Fruit fly (Drosophila melanogaster): ENCODE results near the gene Lgr4.

The Lgr4 gene

DNA sequence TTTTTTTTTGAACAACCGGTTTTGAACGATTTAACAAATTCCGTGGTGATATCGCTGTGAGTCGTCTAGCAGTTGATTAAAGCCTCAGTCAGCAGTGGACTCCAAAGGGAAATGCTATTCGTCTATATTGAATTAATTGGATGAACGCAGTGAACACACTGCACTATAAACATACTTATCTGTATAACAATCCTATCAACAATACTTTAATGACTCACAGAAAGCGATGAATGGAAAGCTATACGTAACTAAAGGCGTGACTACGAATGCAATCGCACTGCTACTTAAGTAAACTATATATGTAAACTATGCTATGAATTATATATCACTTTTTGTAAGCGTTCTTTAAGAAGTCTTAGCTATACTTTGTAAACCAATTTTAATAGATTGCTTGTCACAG is 63.4 kb downstream of the Lgr4 start:
- TF ChIP-seq CG15710 (tag; optimal IDR thresholded peaks at IDR 0.05) = no peak

DNA sequence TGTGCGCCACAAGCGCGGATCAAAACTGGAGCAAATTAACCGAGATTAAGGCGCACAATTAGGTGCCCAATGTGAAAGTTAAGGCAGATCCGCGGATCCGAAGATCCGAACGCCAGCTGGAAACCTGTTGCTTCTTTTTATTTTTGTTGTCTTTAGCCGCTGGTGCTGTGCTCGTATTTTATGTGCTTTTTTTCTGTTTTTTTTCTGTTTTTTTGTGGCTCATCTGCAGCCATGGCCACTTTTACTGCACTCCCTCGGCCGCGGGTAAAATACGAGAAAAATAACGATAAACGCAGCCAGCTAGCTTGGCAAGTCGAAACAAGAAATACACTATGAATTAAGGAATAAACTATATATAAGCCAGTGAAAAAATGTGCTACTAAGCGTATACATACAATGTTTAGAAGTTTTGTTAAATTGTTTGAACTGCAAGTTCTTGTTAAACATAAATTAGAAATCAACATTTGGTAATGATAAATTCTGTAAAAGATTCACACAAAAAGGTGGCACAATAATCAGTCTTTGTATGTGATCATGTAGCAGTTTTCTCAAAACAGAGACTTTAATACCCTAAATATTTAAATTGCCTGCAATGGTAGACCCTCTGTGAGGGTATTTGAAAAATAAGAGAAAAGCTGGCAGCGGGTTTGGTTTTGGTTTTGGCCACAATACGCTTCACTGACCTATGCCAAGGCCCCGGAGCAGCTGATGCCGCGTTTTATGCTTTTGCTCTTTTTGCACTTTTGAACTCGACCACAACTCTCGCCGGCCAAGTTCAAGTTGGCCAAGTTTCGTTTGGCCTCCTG is 72.3 kb downstream of the Lgr4 start:
- TF ChIP-seq CG8301 (tag; optimal IDR thresholded peaks at IDR 0.05) = peak; percentile 10
- no peak for TF ChIP-seq CG10348 (GFP tag; IDR thresholded peaks at IDR 0.05)
- TF ChIP-seq CG9948 (tag; optimal IDR thresholded peaks at IDR 0.05) = no peak
- TF ChIP-seq rn (GFP tag; IDR thresholded peaks at IDR 0.05) = no peak
- TF ChIP-seq CG15710 (tag; optimal IDR thresholded peaks at IDR 0.05) = peak; percentile 32
- peak; percentile 45 for TF ChIP-seq Pif1B (GFP tag; optimal IDR thresholded peaks at IDR 0.05)
- TF ChIP-seq CG13204 (GFP tag; optimal IDR thresholded peaks at IDR 0.05) = peak; percentile 66
- no peak for TF ChIP-seq D1 (tag; optimal IDR thresholded peaks at IDR 0.05)
- no peak for TF ChIP-seq CG4496 (GFP tag; IDR thresholded peaks at IDR 0.05)
- peak; percentile 59; the same call in 1 of the 2 replicates for TF ChIP-seq CG12605 (GFP tag; IDR thresholded peaks at IDR 0.05)
- TF ChIP-seq Ets98B (GFP tag; IDR thresholded peaks at IDR 0.05) = no peak
- TF ChIP-seq EcR (GFP tag; optimal IDR thresholded peaks at IDR 0.05) = peak; percentile 19
- TF ChIP-seq CG17806 (tag; optimal IDR thresholded peaks at IDR 0.05) = peak; percentile 11
- no peak for TF ChIP-seq fd96Ca (GFP tag; IDR thresholded peaks at IDR 0.05)
- TF ChIP-seq Pif1A (GFP tag; optimal IDR thresholded peaks at IDR 0.05) = peak; percentile 46
- TF ChIP-seq CG34367 (tag; optimal IDR thresholded peaks at IDR 0.05) = peak; percentile 51
- TF ChIP-seq CG32121 (GFP tag; IDR thresholded peaks at IDR 0.05) = no peak
- TF ChIP-seq CG8159 (tag; optimal IDR thresholded peaks at IDR 0.05) = peak; percentile 32
- TF ChIP-seq gl (tag; optimal IDR thresholded peaks at IDR 0.05) = peak; percentile 79
- peak; percentile 50 for TF ChIP-seq CG14655 (GFP tag; optimal IDR thresholded peaks at IDR 0.05)
- peak; percentile 40 for TF ChIP-seq Snoo (tag; optimal IDR thresholded peaks at IDR 0.05)

DNA sequence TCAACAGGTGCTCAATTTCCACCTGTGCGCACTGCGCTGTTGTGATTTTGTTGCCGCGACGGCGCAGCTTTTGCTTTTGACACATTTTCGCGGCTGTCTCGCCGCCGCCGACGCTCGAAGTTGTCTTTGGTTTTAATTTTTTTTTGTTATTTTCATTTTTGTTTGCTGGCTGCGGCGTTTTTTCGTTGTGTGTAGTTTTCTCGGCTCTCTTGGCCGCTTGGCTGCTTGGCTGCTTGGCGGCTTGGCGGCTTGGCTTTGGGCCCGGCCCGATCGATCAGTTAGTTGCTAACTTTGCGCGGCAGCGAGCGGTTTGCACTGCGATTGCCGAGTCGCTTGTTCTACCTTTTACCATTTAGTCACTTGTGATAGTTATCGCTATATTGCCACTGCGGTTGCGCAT is 74.1 kb downstream of the Lgr4 start, which contains the start of gene CG42237:
Gene CG42237, plus strand, starts transcription at position 271 of the 400 bp plus-strand sequence.
- TF ChIP-seq CG32121 (GFP tag; IDR thresholded peaks at IDR 0.05) (0 out of 2 replicates have a peak, but pooled peaks have one; percentile 17), CG13204 (GFP tag; optimal IDR thresholded peaks at IDR 0.05) (peak; percentile 60), Pif1B (GFP tag; optimal IDR thresholded peaks at IDR 0.05) (no peak), Ets98B (GFP tag; IDR thresholded peaks at IDR 0.05) (peak; percentile 49), rn (GFP tag; IDR thresholded peaks at IDR 0.05) (no peak), CG8301 (tag; optimal IDR thresholded peaks at IDR 0.05) (no peak), fd96Ca (GFP tag; IDR thresholded peaks at IDR 0.05) (peak; percentile 56; the same call in 2 of the 3 replicates), Pif1A (GFP tag; optimal IDR thresholded peaks at IDR 0.05) (peak; percentile 14), CG15710 (tag; optimal IDR thresholded peaks at IDR 0.05) (peak; percentile 12), CG4496 (GFP tag; IDR thresholded peaks at IDR 0.05) (peak; percentile 68), EcR (GFP tag; optimal IDR thresholded peaks at IDR 0.05) (no peak), CG12605 (GFP tag; IDR thresholded peaks at IDR 0.05) (peak; percentile 46; the same call in 1 of the 2 replicates)

DNA sequence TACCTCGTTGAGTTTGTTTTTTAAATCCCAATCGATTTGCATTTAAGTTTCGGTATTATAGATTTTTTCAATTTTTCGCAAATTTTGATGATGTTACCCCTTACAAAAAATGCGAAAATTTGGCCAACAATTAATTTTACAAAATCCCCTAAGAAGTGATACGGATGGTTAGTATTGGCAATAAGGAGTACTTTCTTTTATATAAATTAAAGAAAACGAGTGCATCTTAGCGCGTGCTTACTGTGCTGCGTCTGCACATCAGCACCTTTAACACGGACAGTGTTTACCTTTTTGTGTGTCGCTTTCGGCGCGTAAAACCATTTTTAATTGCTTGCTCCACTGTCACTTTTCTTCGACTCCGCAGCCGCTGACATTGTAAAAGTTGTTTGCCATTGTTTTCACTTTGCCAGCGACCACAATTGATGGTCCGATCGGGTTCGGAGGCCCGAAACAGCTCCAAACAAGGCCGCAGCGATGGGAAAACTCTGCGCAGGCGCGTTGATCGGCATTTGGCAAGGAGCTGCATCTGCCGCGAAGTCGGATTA is 75.0 kb downstream of the Lgr4 start:
- TF ChIP-seq CG17806 (tag; optimal IDR thresholded peaks at IDR 0.05) (no peak), CG8159 (tag; optimal IDR thresholded peaks at IDR 0.05) (no peak), EcR (GFP tag; optimal IDR thresholded peaks at IDR 0.05) (no peak), CG15710 (tag; optimal IDR thresholded peaks at IDR 0.05) (no peak), Snoo (tag; optimal IDR thresholded peaks at IDR 0.05) (no peak), Ets98B (GFP tag; IDR thresholded peaks at IDR 0.05) (no peak), CG14655 (GFP tag; optimal IDR thresholded peaks at IDR 0.05) (no peak), CG8301 (tag; optimal IDR thresholded peaks at IDR 0.05) (no peak), CG10348 (GFP tag; IDR thresholded peaks at IDR 0.05) (no peak), CG4496 (GFP tag; IDR thresholded peaks at IDR 0.05) (peak; percentile 32; the same call in 1 of the 3 replicates), rn (GFP tag; IDR thresholded peaks at IDR 0.05) (no peak), fd96Ca (GFP tag; IDR thresholded peaks at IDR 0.05) (0 out of 3 replicates have a peak, but pooled peaks have one; percentile 26), CG12605 (GFP tag; IDR thresholded peaks at IDR 0.05) (no peak), D1 (tag; optimal IDR thresholded peaks at IDR 0.05) (no peak), gl (tag; optimal IDR thresholded peaks at IDR 0.05) (no peak), Pif1B (GFP tag; optimal IDR thresholded peaks at IDR 0.05) (no peak), CG13204 (GFP tag; optimal IDR thresholded peaks at IDR 0.05) (no peak)

DNA sequence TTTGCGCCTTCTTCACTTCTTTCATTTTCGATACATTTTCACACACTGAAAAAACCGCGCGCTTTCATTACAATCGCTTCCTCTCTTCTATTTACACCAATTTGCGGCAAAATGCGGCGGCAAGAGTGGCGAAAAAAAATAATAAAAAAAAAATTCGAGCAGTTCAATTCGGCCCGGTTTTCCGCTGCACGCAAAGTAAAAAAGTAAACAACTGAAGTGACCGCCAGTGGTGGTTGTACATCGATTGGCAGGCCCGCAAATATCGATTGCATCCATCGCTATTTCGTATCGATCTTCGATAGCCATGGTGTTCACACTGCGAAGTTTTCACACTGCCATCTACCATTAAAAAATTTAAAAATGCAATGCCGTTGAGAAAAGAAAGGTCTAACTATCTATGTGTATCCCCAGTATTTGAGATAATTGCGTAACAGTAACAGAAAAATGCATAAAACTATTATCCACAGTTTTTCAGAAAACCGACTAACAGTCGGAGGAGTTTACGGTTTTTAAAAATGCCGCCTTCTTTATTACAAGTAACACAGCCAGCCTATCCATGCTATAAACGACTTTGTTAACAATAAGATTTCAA is 76.6 kb downstream of the Lgr4 start, which contains the start of gene Chpf:
Gene Chpf, minus strand, starts transcription at position 225 of the 592 bp plus-strand sequence.
- TF ChIP-seq CG32121 (GFP tag; IDR thresholded peaks at IDR 0.05) = peak; percentile 55
- peak; percentile 50; the same call in 1 of the 2 replicates for TF ChIP-seq Ets98B (GFP tag; IDR thresholded peaks at IDR 0.05)
- TF ChIP-seq D1 (tag; optimal IDR thresholded peaks at IDR 0.05) = no peak
- no peak for TF ChIP-seq Snoo (tag; optimal IDR thresholded peaks at IDR 0.05)
- TF ChIP-seq CG14655 (GFP tag; optimal IDR thresholded peaks at IDR 0.05) = no peak
- TF ChIP-seq CG4496 (GFP tag; IDR thresholded peaks at IDR 0.05) = 0 out of 3 replicates have a peak, but pooled peaks have one; percentile 55
- no peak for TF ChIP-seq fd96Ca (GFP tag; IDR thresholded peaks at IDR 0.05)
- TF ChIP-seq CG34367 (tag; optimal IDR thresholded peaks at IDR 0.05) = no peak
- peak; percentile 42 for TF ChIP-seq Pif1B (GFP tag; optimal IDR thresholded peaks at IDR 0.05)
